Fruit fly (Drosophila melanogaster): ENCODE measurements around the gene prg.

Gene prg

dm6 chr2L:8424662-8425208 is 39.6 kb upstream of the prg start:
- TF ChIP-seq h (GFP tag; optimal IDR thresholded peaks at IDR 0.05) (no peak), Dif (GFP tag; optimal IDR thresholded peaks at IDR 0.05; ENCODE audit: partially characterized antibody) (peak; percentile 22), dl (GFP tag; optimal IDR thresholded peaks at IDR 0.05; ENCODE audit: insufficient read depth in 1 of 2, partially characterized antibody in 2 of 2) (peak in 1 of 2 experiments; percentile 13)

dm6 chr2L:8425212-8425611 is 39.1 kb upstream of the prg start:
- TF ChIP-seq tai (GFP tag; optimal IDR thresholded peaks at IDR 0.05) (peak; percentile 36), Rel (GFP tag; optimal IDR thresholded peaks at IDR 0.05) (no peak), Rel (tag; optimal IDR thresholded peaks at IDR 0.05) (no peak), OdsH (GFP tag; optimal IDR thresholded peaks at IDR 0.05) (no peak), sv (GFP tag; optimal IDR thresholded peaks at IDR 0.05) (no peak)

- TF ChIP-seq psq (GFP tag; optimal IDR thresholded peaks at IDR 0.05) (no peak), lola (GFP tag; optimal IDR thresholded peaks at IDR 0.05) (no peak), sage (GFP tag; optimal IDR thresholded peaks at IDR 0.05) (peak; percentile 17), CG32264 (GFP tag; optimal IDR thresholded peaks at IDR 0.05) (no peak), Jra (GFP tag; optimal IDR thresholded peaks at IDR 0.05) (peak; percentile 45), Dif (GFP tag; optimal IDR thresholded peaks at IDR 0.05; ENCODE audit: partially characterized antibody) (no peak), woc (GFP tag; optimal IDR thresholded peaks at IDR 0.05) (no peak), rgr (GFP tag; optimal IDR thresholded peaks at IDR 0.05) (no peak), Hnf4 (GFP tag; optimal IDR thresholded peaks at IDR 0.05) (peak; percentile 10), CG9705 (GFP tag; optimal IDR thresholded peaks at IDR 0.05) (no peak), tai (GFP tag; optimal IDR thresholded peaks at IDR 0.05) (no peak), sv (GFP tag; optimal IDR thresholded peaks at IDR 0.05) (no peak), foxo (GFP tag; optimal IDR thresholded peaks at IDR 0.05) (no peak), Vsx2 (GFP tag; optimal IDR thresholded peaks at IDR 0.05; ENCODE audit: partially characterized antibody) (no peak), Myc (optimal IDR thresholded peaks at IDR 0.05) (no peak), dmrt93B (GFP tag; optimal IDR thresholded peaks at IDR 0.05) (no peak), br (GFP tag; optimal IDR thresholded peaks at IDR 0.05) (no peak)
These were observed 38.1 kb upstream of the prg start for dm6 chr2L:8425962-8426759.

- TF ChIP-seq Sp1 (GFP tag; optimal IDR thresholded peaks at IDR 0.05) (no peak), fru (GFP tag; optimal IDR thresholded peaks at IDR 0.05) (no peak), Hnf4 (GFP tag; optimal IDR thresholded peaks at IDR 0.05) (no peak), Vsx2 (GFP tag; optimal IDR thresholded peaks at IDR 0.05; ENCODE audit: partially characterized antibody) (no peak), Dif (GFP tag; optimal IDR thresholded peaks at IDR 0.05; ENCODE audit: partially characterized antibody) (no peak), OdsH (GFP tag; optimal IDR thresholded peaks at IDR 0.05) (no peak), N (GFP tag; optimal IDR thresholded peaks at IDR 0.05) (no peak), lola (GFP tag; optimal IDR thresholded peaks at IDR 0.05) (no peak), GATAd (GFP tag; optimal IDR thresholded peaks at IDR 0.05) (no peak), usp (GFP tag; optimal IDR thresholded peaks at IDR 0.05) (no peak), psq (GFP tag; optimal IDR thresholded peaks at IDR 0.05) (no peak), jim (GFP tag; optimal IDR thresholded peaks at IDR 0.05) (no peak), Hr83 (GFP tag; optimal IDR thresholded peaks at IDR 0.05; ENCODE audit: poor library complexity, severe bottlenecking) (no peak), CG32264 (GFP tag; optimal IDR thresholded peaks at IDR 0.05) (no peak), CrebA (GFP tag; optimal IDR thresholded peaks at IDR 0.05; ENCODE audit: borderline replicate concordance) (no peak)
These were observed 37.5 kb upstream of the prg start for dm6 chr2L:8426801-8427200.

dm6 chr2L:8432130-8432529 is 32.2 kb upstream of the prg start:
- no peak for TF ChIP-seq br (GFP tag; optimal IDR thresholded peaks at IDR 0.05)
- TF ChIP-seq tai (GFP tag; optimal IDR thresholded peaks at IDR 0.05), result no peak
- no peak for TF ChIP-seq Myc (optimal IDR thresholded peaks at IDR 0.05)
- no peak for TF ChIP-seq CG32264 (GFP tag; optimal IDR thresholded peaks at IDR 0.05)
- no peak for TF ChIP-seq dsf (GFP tag; optimal IDR thresholded peaks at IDR 0.05; ENCODE audit: borderline replicate concordance)
- no peak for TF ChIP-seq pan (optimal IDR thresholded peaks at IDR 0.05)
- no peak for TF ChIP-seq sage (GFP tag; optimal IDR thresholded peaks at IDR 0.05)
- TF ChIP-seq lola (GFP tag; optimal IDR thresholded peaks at IDR 0.05), result no peak
- TF ChIP-seq Rel (GFP tag; optimal IDR thresholded peaks at IDR 0.05), result no peak
- TF ChIP-seq Rel (tag; optimal IDR thresholded peaks at IDR 0.05), result no peak
- TF ChIP-seq OdsH (GFP tag; optimal IDR thresholded peaks at IDR 0.05), result no peak
- no peak for TF ChIP-seq Dfd (GFP tag; optimal IDR thresholded peaks at IDR 0.05)
- TF ChIP-seq foxo (GFP tag; optimal IDR thresholded peaks at IDR 0.05), result no peak
- TF ChIP-seq usp (GFP tag; optimal IDR thresholded peaks at IDR 0.05), result no peak
- TF ChIP-seq Dif (GFP tag; optimal IDR thresholded peaks at IDR 0.05; ENCODE audit: partially characterized antibody), result no peak
- TF ChIP-seq Jra (GFP tag; optimal IDR thresholded peaks at IDR 0.05), result no peak
- TF ChIP-seq dl (GFP tag; optimal IDR thresholded peaks at IDR 0.05; ENCODE audit: insufficient read depth in 1 of 2, partially characterized antibody in 2 of 2), result no peak
- TF ChIP-seq N (GFP tag; optimal IDR thresholded peaks at IDR 0.05), result no peak
- TF ChIP-seq brk (GFP tag; optimal IDR thresholded peaks at IDR 0.05), result no peak
- no peak for TF ChIP-seq Vsx2 (GFP tag; optimal IDR thresholded peaks at IDR 0.05; ENCODE audit: partially characterized antibody)
- no peak for TF ChIP-seq Mio (GFP tag; optimal IDR thresholded peaks at IDR 0.05)

Data from whole organism, wandering third instar larva.